Worm (Caenorhabditis elegans) whole organism, late embryonic: Measurements from ENCODE around the gene C33B4.2.

ENCODE experiments used
- C08G9.2 ChIP-seq: sonication (generic microtip); optimal IDR thresholded peaks from 2 replicates; lab custom pipeline; 2016; ENCODE audit warnings: mild to moderate bottlenecking, missing genetic modification characterization, moderate library complexity, missing compliant biosample characterization
- ceh-31 ChIP-seq: sonication (generic microtip); optimal IDR thresholded peaks from 2 replicates; lab custom pipeline; 2016; ENCODE audit warnings: missing genetic modification characterization, missing compliant biosample characterization
- dve-1 ChIP-seq: sonication (generic microtip); optimal IDR thresholded peaks from 2 replicates; lab custom pipeline; 2017; ENCODE audit warnings: antibody characterized with exemption, mild to moderate bottlenecking, missing genetic modification characterization, missing compliant biosample characterization
- elt-2 ChIP-seq: sonication (generic microtip); optimal IDR thresholded peaks from 2 replicates; lab custom pipeline; 2016; ENCODE audit warnings: missing genetic modification reagents, missing genetic modification characterization, missing compliant biosample characterization
- eyg-1 ChIP-seq: sonication (generic microtip); optimal IDR thresholded peaks from 2 replicates; lab custom pipeline; 2016; ENCODE audit warnings: missing genotype, missing genetic modification characterization, missing compliant biosample characterization
- nhr-11 ChIP-seq: fragments of 150-350 bp; optimal IDR thresholded peaks from 2 replicates; lab custom pipeline; 2014; ENCODE audit warnings: missing biosample characterization, missing genetic modification characterization
- pag-3 ChIP-seq: sonication (generic microtip); optimal IDR thresholded peaks from 2 replicates; lab custom pipeline; 2016; ENCODE audit warnings: missing compliant biosample characterization, missing genetic modification characterization, borderline replicate concordance
- sdc-2 ChIP-seq: sonication (generic microtip); optimal IDR thresholded peaks from 2 replicates; lab custom pipeline; 2016; ENCODE audit warnings: missing genotype, missing genetic modification characterization, missing compliant biosample characterization
- unc-55 ChIP-seq: sonication (generic microtip); optimal IDR thresholded peaks from 2 replicates; lab custom pipeline; 2017; ENCODE audit warnings: missing biosample characterization, missing genetic modification reagents, missing genetic modification characterization
- zip-5 ChIP-seq: sonication (generic microtip); optimal IDR thresholded peaks from 2 replicates; lab custom pipeline; 2016; ENCODE audit warnings: missing genetic modification characterization, missing compliant biosample characterization

DNA sequence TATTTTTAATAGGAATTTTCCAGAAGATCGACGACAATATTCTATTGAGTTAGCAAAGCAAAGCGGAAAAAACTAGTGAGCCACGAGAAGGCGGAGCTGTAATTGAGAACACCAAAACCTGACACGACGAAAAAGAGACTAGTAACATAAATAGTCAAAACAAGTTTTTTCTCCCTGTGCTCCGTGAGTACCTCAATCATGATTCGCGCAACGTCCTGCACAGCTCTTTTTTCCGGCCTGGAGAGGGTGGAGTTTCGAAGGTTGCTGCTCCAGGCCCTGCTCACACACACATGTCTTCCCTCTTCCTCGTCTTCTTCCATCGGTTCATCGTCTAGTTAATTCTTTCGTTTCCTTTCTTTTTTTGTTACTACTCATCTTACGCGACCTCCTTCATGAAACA, 20.3 kb downstream of the C33B4.2 start, which contains the start of gene clh-2:
- TF ChIP-seq dve-1 = no peak
- no peak for TF ChIP-seq elt-2 (tag; lab: Kevin White, UChicago)
- no peak for TF ChIP-seq sdc-2
- no peak for TF ChIP-seq pag-3 (tag; lab: Kevin White, UChicago)
- TF ChIP-seq nhr-11 (tag; lab: Kevin White, UChicago) = no peak
- no peak for TF ChIP-seq eyg-1
- TF ChIP-seq C08G9.2 (tag; lab: Kevin White, UChicago) = no peak
- TF ChIP-seq zip-5 (tag; lab: Kevin White, UChicago) = no peak
- no peak for TF ChIP-seq unc-55 (GFP tag; lab: Kevin White, UChicago)
- no peak for TF ChIP-seq ceh-31
